Fruit fly (Drosophila melanogaster) whole organism, larva: Measurements from ENCODE around the gene CG15022.

Experiments
- noc ChIP-seq: fragments of 200-800 bp; sonication (Bioruptor generic); optimal IDR thresholded peaks from 3 replicates; lab custom pipeline; 2019; ENCODE audit warnings: missing biosample characterization, mild to moderate bottlenecking, missing genetic modification characterization, moderate library complexity

The CG15022 gene

DNA sequence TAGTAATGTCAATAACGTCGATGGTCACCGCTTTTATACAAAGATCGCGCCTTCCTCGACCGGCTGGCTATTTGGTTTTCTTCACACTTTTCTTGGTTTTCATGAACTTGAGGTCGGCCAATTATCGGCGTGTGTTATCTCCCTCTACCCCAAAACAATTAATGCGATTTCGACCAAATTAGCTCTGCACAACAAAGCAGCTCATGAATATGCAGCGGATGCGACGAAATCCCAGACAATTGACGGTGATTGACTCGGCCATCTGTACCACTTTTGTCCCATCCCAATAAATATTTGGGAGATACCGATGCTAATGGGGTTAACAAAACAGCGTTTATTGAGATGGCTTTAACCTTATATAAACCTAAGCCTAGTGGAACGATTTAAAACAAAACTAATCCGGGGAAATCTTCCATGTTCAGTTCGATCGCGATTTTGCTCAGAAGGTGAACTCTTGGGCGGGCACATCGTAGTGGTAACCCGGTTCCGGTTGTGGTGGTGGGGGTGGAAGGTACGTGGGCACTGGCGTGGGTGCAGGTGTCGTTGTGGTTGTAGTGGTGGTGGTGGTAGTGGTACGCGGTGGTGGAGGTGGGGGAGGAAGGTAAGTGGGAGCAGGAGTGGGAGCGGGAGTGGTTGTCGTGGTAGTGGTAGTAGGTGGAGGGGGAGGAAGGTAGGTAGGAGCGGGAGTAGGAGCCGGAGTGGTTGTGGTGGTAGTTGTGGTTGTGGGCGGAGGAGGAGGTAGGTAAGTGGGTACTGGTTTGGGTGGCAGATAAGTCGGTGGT is at the start of gene CG15022:
Gene CG15022, minus strand, starts transcription at position 11 of the 782 bp plus-strand sequence.
- TF ChIP-seq noc = no peak

DNA sequence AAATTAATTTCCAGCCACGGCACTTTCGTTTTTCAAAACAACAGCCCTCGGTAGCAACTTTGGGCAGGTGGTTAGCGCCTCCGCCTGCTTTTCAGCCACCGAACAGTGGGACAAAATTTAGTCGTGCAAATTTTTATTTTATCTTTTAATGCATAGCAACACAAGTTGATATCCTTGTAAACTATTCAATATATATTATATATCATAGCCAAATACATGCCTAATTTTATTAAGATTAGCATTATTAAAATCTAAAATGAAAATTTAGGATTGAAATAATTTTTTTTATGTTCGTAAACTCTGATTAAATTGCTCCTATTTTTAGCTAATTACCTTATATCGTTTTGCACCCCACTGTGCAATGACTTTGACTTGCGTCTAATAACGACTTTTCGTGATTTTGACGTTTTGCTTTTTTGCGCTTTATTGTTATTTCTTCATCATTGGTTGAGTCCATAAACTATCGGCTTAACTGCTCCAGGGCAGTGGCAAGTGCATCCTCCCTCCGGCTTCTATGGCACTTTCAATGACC is 48.9 kb upstream of the CG15022 start:
- TF ChIP-seq noc = no peak

- no peak for TF ChIP-seq noc
Observed at dm6 chr3L:4508307-4508706, 48.2 kb upstream of the CG15022 start, which contains the start of gene NT1. TSS of gene NT1 (minus strand) at chr3L:4508433.

- TF ChIP-seq noc = no peak
Observed at dm6 chr3L:4507846-4508245, 47.7 kb upstream of the CG15022 start.

- TF ChIP-seq noc = no peak
Observed at dm6 chr3L:4501406-4501805, 41.3 kb upstream of the CG15022 start.

DNA sequence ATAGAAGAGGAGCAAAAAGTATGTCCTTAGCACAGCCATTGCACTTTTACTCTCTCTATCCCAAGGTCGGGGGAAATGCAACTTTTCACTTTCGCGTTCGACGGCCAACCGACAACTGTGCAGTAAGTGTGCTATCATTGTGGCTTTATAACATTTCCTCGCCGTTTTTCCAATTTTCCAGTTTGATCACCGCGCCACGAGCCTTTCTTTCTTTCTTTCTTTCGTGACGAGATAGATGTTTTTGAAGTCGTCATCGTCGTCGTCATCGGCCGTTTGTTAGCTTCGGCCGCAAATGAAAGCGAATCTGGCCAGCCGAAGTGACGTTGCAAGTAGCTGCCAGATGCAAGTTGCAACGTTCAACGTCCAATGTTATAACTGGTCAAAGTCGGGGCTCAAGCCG is 40.3 kb upstream of the CG15022 start, which contains the start of gene CG13720:
Gene CG13720, minus strand, starts transcription at position 101 of the 400 bp plus-strand sequence.
- no peak for TF ChIP-seq noc

dm6 chr3L:4497677-4498076 is 37.6 kb upstream of the CG15022 start, which contains the start of gene CG13721:
TSS of gene CG13721 (minus strand) at chr3L:4497777.
- TF ChIP-seq noc = no peak

DNA sequence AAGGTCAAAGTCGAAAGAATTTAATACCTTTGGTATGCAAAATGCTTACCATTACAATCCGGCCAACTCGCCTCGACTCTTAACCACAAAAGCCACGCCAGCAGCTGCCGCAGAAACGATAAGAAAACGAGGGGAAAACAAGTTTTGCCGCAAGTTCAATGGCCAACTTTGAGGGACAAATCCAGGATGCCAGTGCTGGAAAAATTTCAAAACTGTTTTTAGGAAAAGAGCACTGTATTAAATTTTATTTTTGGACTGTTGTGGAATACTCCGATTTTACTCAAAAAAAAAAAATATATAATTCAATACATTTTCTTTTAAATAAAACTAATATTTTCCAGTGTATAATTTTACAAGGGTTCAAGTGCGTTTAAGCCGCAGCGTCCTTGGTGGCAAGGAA is 34.5 kb upstream of the CG15022 start:
- no peak for TF ChIP-seq noc

DNA sequence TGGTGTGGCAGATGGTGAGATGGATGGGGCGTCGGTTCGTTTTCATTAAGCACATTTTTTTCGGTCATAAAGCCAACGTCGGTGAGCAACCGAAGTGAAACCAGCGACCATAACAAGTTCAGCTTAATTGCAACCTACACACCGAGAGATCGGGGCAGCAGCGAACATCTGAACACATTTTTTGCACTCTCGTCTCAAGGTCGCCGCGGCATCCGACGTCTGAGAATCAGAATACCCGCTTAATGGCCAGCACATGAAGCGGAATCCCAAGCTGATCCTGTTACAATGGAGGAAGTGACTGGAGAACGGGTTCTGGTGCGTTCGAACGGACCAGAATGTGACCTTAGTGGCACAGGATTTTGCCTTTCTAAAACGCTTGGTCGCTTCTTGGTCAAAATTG is 33.5 kb upstream of the CG15022 start:
- no peak for TF ChIP-seq noc

- TF ChIP-seq noc = no peak
Observed at dm6 chr3L:4490702-4491243, 30.7 kb upstream of the CG15022 start, which contains the start of gene CG13722. TSS of gene CG13722 (minus strand) at chr3L:4490963.

- TF ChIP-seq noc = no peak
Observed at dm6 chr3L:4489490-4489889, 29.4 kb upstream of the CG15022 start.

DNA sequence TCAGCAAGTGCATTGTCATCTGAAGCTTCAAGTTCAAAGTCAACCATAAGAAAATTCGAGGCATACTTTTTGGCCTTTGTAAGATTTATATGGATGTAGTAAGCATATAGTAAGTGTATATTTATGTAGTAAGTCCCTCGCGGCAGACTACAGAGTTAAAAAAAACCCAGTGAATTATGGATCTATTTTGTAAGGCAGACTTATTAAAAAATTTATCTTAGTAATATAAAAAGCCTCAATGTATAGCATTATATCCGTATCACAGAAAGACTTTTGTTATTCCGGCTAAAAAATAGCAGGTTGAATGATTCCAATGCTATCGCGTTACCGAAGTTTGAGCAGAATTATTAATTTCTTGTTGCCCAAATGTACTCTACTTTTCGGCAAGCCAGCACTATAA is 24.5 kb upstream of the CG15022 start:
- no peak for TF ChIP-seq noc

dm6 chr3L:4482509-4482908 is 22.4 kb upstream of the CG15022 start, which contains the start of gene CG11350:
TSS of gene CG11350 (plus strand) at chr3L:4482809.
- no peak for TF ChIP-seq noc

DNA sequence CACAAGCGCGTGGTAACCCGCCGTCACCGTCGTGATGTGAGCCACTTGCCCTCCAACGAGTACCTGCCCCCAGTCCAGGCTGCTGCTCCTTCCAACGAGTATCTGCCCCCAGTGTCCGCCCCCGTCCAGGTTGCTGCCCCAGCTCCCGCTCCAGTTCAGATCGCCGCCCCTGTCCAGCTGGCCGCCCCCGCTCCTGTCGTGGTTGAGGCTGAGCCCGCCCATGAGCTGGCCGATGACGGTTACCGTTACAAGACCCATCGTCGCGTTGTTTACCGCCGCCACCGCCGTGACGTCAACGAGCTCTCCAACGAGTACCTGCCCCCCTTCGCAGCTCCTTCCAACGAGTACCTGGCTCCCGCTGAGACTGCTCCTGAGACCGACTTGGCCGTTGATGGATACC is 20.6 kb upstream of the CG15022 start:
- no peak for TF ChIP-seq noc

DNA sequence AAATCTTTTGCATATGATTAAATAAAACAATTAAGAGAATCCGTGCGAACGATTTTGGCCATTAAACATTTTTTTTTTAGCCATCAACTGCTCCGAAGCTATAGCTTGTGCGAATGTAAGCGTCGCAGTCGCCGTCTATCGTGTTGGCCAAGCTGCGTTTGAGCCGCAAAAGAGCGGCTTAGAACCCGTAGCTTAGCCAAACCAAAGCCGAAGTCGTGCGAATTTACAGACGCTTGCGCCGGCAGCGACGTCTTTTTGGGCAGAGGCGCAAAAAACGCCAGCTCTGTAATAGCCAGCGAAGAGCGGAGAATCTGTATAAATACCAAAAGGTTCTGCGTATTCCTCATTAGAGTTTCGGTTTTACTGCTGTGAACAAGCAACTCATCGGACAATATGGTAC is 19.8 kb upstream of the CG15022 start, which contains the start of gene CG7465:
Gene CG7465, plus strand, starts transcription at position 346 of the 400 bp plus-strand sequence.
- TF ChIP-seq noc = no peak

DNA sequence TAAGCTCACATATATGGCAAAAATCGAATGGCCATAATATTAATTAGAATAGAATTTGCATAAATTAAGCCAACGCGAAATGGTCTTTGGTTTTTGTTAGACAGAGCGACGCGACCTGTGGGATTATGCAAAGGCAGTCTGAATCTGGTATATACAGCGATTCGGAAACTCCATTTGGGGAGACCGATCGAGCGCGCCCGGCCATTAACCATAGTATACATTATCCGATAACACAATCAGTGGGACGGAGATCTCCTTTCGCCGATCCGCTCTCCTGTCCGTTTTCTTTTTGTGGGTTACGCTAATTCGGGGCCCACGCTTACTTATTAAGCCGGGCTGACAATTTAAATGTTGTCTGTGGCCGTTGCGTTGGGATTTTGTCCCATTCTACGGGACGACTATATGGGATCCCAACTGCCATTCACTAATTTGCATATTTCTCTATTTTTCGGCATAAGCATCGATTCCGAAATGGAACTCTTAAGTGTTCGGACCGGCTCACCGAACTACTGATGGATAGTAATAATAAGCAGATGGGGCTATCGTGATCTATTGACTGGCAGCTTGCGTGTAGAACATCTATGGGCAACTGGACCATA is 17.6 kb upstream of the CG15022 start:
- no peak for TF ChIP-seq noc

DNA sequence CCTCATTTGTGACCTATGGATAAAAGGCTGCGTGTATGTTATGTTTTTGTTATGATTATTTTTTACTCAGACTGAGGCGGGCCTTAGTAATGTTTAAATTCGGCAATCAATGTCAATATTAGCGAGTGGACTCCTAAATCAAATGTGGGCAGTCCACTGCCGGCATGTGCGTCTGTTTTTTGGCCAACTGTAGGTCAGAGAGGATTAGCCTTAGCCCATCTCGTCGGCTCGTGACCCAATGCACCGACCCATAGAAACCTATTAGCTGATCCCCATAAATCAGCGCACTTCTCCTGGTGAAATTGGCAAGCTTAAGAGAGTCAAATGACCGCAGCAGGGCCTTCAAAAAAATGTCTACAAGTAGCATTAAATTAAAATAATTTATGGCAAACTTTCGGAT is 15.6 kb upstream of the CG15022 start:
- TF ChIP-seq noc = no peak
